Fruit fly (Drosophila melanogaster) whole organism, embryonic: ENCODE results near the gene CG12056.
A peak's percentile ranks its signal among the peaks of the same experiment; 100 is the strongest.

Experiments used
- CG11456 ChIP-seq: fragments of 200-800 bp; sonication (Bioruptor generic); IDR thresholded peaks from 3 replicates; pipeline ENCODE4 v1.3.6; 2022; ENCODE audit warnings: missing biosample characterization, missing genetic modification characterization
- CG11504 ChIP-seq: fragments of 200-800 bp; sonication (Bioruptor generic); optimal IDR thresholded peaks from 3 replicates; lab custom pipeline; 2019; ENCODE audit warnings: missing biosample characterization, mild to moderate bottlenecking, missing genetic modification characterization, moderate library complexity
- CG11695 ChIP-seq: fragments of 200-800 bp; sonication (Bioruptor generic); IDR thresholded peaks from 3 replicates; pipeline ENCODE4 v1.3.6; 2022; ENCODE audit warnings: missing biosample characterization, missing genetic modification characterization
- CG12155 ChIP-seq: fragments of 200-800 bp; sonication (Bioruptor generic); optimal IDR thresholded peaks from 3 replicates; lab custom pipeline; 2016; ENCODE audit warnings: missing biosample characterization, missing genetic modification characterization
- CG1233 ChIP-seq: fragments of 200-800 bp; sonication (Bioruptor generic); optimal IDR thresholded peaks from 4 replicates; lab custom pipeline; 2018; ENCODE audit warnings: missing biosample characterization, mild to moderate bottlenecking, missing genetic modification characterization
- CG12769 ChIP-seq: fragments of 200-800 bp; sonication (Bioruptor generic); optimal IDR thresholded peaks from 2 replicates; lab custom pipeline; 2019; ENCODE audit warnings: missing biosample characterization, mild to moderate bottlenecking, missing genetic modification characterization, moderate library complexity
- CG14667 ChIP-seq: fragments of 200-800 bp; sonication (Bioruptor generic); IDR thresholded peaks from 2 replicates; pipeline ENCODE4 v1.3.6; 2022; ENCODE audit warnings: missing biosample characterization, missing genetic modification characterization
- CG14860 ChIP-seq: fragments of 200-800 bp; sonication (Bioruptor generic); IDR thresholded peaks from 3 replicates; pipeline ENCODE4 v1.3.6; 2022; ENCODE audit warnings: missing biosample characterization, missing genetic modification characterization; ENCODE audit not compliant: partially characterized antibody
- CG16779 ChIP-seq: fragments of 200-800 bp; sonication (Bioruptor generic); IDR thresholded peaks from 2 replicates; pipeline ENCODE4 v1.3.6; 2022; ENCODE audit warnings: missing biosample characterization, missing genetic modification characterization
- CG17568 ChIP-seq: fragments of 200-800 bp; sonication (Bioruptor generic); optimal IDR thresholded peaks from 2 replicates; lab custom pipeline; 2018; ENCODE audit warnings: missing biosample characterization, mild to moderate bottlenecking, missing genetic modification characterization, moderate library complexity
- CG18262 ChIP-seq: fragments of 200-800 bp; optimal IDR thresholded peaks from 3 replicates; lab custom pipeline; 2019; ENCODE audit warnings: missing biosample characterization, mild to moderate bottlenecking, missing genetic modification characterization, moderate library complexity
- CG18619 ChIP-seq: fragments of 200-800 bp; sonication (Bioruptor generic); optimal IDR thresholded peaks from 3 replicates; lab custom pipeline; 2017; ENCODE audit warnings: missing biosample characterization, mild to moderate bottlenecking, missing genetic modification characterization
- CG31441 ChIP-seq: fragments of 200-800 bp; sonication (Bioruptor generic); IDR thresholded peaks from 2 replicates; pipeline ENCODE4 v1.3.6; 2022; ENCODE audit warnings: missing biosample characterization, missing genetic modification characterization
- CG32532 ChIP-seq: fragments of 200-800 bp; sonication (Bioruptor generic); IDR thresholded peaks from 2 replicates; pipeline ENCODE4 v1.3.6; 2022; ENCODE audit warnings: missing biosample characterization, missing genetic modification characterization
- CG34376 ChIP-seq: fragments of 200-800 bp; sonication (Bioruptor generic); optimal IDR thresholded peaks from 2 replicates; lab custom pipeline; 2018; ENCODE audit warnings: missing biosample characterization, mild to moderate bottlenecking, missing genetic modification characterization
- CG4707 ChIP-seq: fragments of 200-800 bp; sonication (Bioruptor generic); optimal IDR thresholded peaks from 2 replicates; lab custom pipeline; 2018; ENCODE audit warnings: missing biosample characterization, mild to moderate bottlenecking, missing genetic modification characterization, moderate library complexity
- CG5953 ChIP-seq: fragments of 200-800 bp; sonication (Bioruptor generic); IDR thresholded peaks from 2 replicates; pipeline ENCODE4 v1.3.6; 2022; ENCODE audit warnings: missing biosample characterization, missing genetic modification characterization
- CG6683 ChIP-seq: fragments of 200-800 bp; sonication (Bioruptor generic); optimal IDR thresholded peaks from 2 replicates; lab custom pipeline; 2017; ENCODE audit warnings: missing biosample characterization, mild to moderate bottlenecking, missing genetic modification characterization, missing genetic modification reagents
- CG6854 ChIP-seq: fragments of 200-800 bp; sonication (Bioruptor generic); optimal IDR thresholded peaks from 3 replicates; lab custom pipeline; 2017; ENCODE audit warnings: missing biosample characterization, mild to moderate bottlenecking, missing genetic modification characterization
- CG7839 ChIP-seq: fragments of 200-800 bp; sonication (Bioruptor generic); optimal IDR thresholded peaks from 3 replicates; lab custom pipeline; 2018; ENCODE audit warnings: missing biosample characterization, mild to moderate bottlenecking, missing genetic modification characterization, moderate library complexity
- CG7928 ChIP-seq: fragments of 200-800 bp; sonication (Bioruptor generic); optimal IDR thresholded peaks from 2 replicates; lab custom pipeline; 2017; ENCODE audit warnings: missing biosample characterization, mild to moderate bottlenecking, missing genetic modification characterization
- Chrac-16 ChIP-seq: fragments of 200-800 bp; sonication (Bioruptor generic); optimal IDR thresholded peaks from 3 replicates; lab custom pipeline; 2016; ENCODE audit warnings: missing biosample characterization, missing genetic modification characterization
- Dad ChIP-seq: fragments of 200-800 bp; sonication (Bioruptor generic); optimal IDR thresholded peaks from 3 replicates; lab custom pipeline; 2016; ENCODE audit warnings: missing biosample characterization, missing genetic modification characterization
- Deaf1 ChIP-seq: fragments of 200-800 bp; optimal IDR thresholded peaks from 3 replicates; lab custom pipeline; 2019; ENCODE audit warnings: missing biosample characterization, mild to moderate bottlenecking, missing genetic modification characterization, moderate library complexity
- Dll ChIP-seq: fragments of 200-800 bp; sonication (Bioruptor generic); IDR thresholded peaks from 4 replicates; pipeline ENCODE4 v1.3.6; 2022; ENCODE audit warnings: missing biosample characterization, missing genetic modification characterization; ENCODE audit not compliant: partially characterized antibody
- Doc2 ChIP-seq: fragments of 200-800 bp; sonication (Bioruptor generic); IDR thresholded peaks from 2 replicates; pipeline ENCODE4 v1.3.6; 2022; ENCODE audit warnings: missing biosample characterization, missing genetic modification characterization
- Hmr ChIP-seq: fragments of 200-800 bp; sonication (Bioruptor generic); optimal IDR thresholded peaks from 3 replicates; lab custom pipeline; 2017; ENCODE audit warnings: mild to moderate bottlenecking, missing biosample characterization, missing genetic modification reagents, missing genetic modification characterization
- Hr3 ChIP-seq: fragments of 200-800 bp; sonication (Bioruptor generic); optimal IDR thresholded peaks from 3 replicates; lab custom pipeline; 2016; ENCODE audit warnings: missing biosample characterization, missing genetic modification characterization
- Opbp ChIP-seq: fragments of 200-800 bp; sonication (Bioruptor generic); IDR thresholded peaks from 3 replicates; pipeline ENCODE4 v1.3.6; 2022; ENCODE audit warnings: missing biosample characterization, missing genetic modification characterization; ENCODE audit not compliant: partially characterized antibody
- Sin3A ChIP-seq: fragments of >200 bp; optimal IDR thresholded peaks from 2 replicates; lab custom pipeline; 2018
- Spps ChIP-seq: fragments of 200-800 bp; sonication (Bioruptor generic); optimal IDR thresholded peaks from 2 replicates; lab custom pipeline; 2018; ENCODE audit warnings: missing biosample characterization, mild to moderate bottlenecking, missing genetic modification characterization
- Sry-δ ChIP-seq: fragments of 200-800 bp; sonication (Bioruptor generic); optimal IDR thresholded peaks from 2 replicates; lab custom pipeline; 2016; ENCODE audit warnings: missing biosample characterization, missing genetic modification characterization
- Stat92E ChIP-seq, 3 experiments: fragments of >200 bp in 2 of 3; fragments of 200-800 bp in 1 of 3; sonication (Bioruptor generic) in 1 of 3; optimal IDR thresholded peaks; 2 replicates each; lab custom pipeline; 2017 to 2019; ENCODE audit warnings: missing biosample characterization in 3 of 3, missing genetic modification characterization in 3 of 3, mild to moderate bottlenecking in 1 of 3, moderate library complexity in 1 of 3
- ac ChIP-seq: fragments of 200-800 bp; sonication (Bioruptor generic); optimal IDR thresholded peaks from 3 replicates; lab custom pipeline; 2017; ENCODE audit warnings: missing biosample characterization, mild to moderate bottlenecking, missing genetic modification characterization
- bbx ChIP-seq: fragments of 200-800 bp; sonication (Bioruptor generic); IDR thresholded peaks from 2 replicates; pipeline ENCODE4 v1.3.6; 2022; ENCODE audit warnings: missing biosample characterization, missing genetic modification characterization; ENCODE audit not compliant: partially characterized antibody
- bsh ChIP-seq, 2 experiments: fragments of 200-800 bp; sonication (Bioruptor generic); optimal IDR thresholded peaks; 2 replicates each; lab custom pipeline; 2017 to 2018; ENCODE audit warnings: mild to moderate bottlenecking in 2 of 2, missing biosample characterization in 2 of 2, missing genetic modification characterization in 2 of 2, moderate library complexity in 1 of 2
- chinmo ChIP-seq: fragments of 200-800 bp; sonication (Bioruptor generic); IDR thresholded peaks from 4 replicates; pipeline ENCODE4 v1.3.6; 2022; ENCODE audit warnings: missing biosample characterization, missing genetic modification characterization; ENCODE audit not compliant: partially characterized antibody
- ci ChIP-seq: fragments of 200-800 bp; sonication (Bioruptor generic); IDR thresholded peaks from 3 replicates; pipeline ENCODE4 v1.3.6; 2022; ENCODE audit warnings: missing biosample characterization, missing genetic modification characterization
- dati ChIP-seq: fragments of 200-800 bp; sonication (Bioruptor generic); IDR thresholded peaks from 2 replicates; pipeline ENCODE4 v1.3.6; 2022; ENCODE audit warnings: missing biosample characterization, missing genetic modification characterization
- dysf ChIP-seq: fragments of 200-800 bp; sonication (Bioruptor generic); IDR thresholded peaks from 3 replicates; pipeline ENCODE4 v1.3.6; 2022; ENCODE audit warnings: missing biosample characterization, missing genetic modification characterization
- fru ChIP-seq: fragments of >200 bp; optimal IDR thresholded peaks from 2 replicates; lab custom pipeline; 2017
- gfzf ChIP-seq: fragments of 200-800 bp; sonication (Bioruptor generic); optimal IDR thresholded peaks from 2 replicates; lab custom pipeline; 2016; ENCODE audit warnings: missing biosample characterization, mild to moderate bottlenecking, missing genetic modification characterization, moderate library complexity
- ham ChIP-seq: fragments of 200-800 bp; sonication (Bioruptor generic); IDR thresholded peaks from 2 replicates; pipeline ENCODE4 v1.3.6; 2022; ENCODE audit warnings: missing biosample characterization, missing genetic modification characterization
- ken ChIP-seq: fragments of 200-800 bp; sonication (Bioruptor generic); IDR thresholded peaks from 3 replicates; pipeline ENCODE4 v1.3.6; 2022; ENCODE audit warnings: missing biosample characterization, missing genetic modification characterization
- lbe ChIP-seq: fragments of 200-800 bp; sonication (Bioruptor generic); optimal IDR thresholded peaks from 2 replicates; lab custom pipeline; 2016; ENCODE audit warnings: missing biosample characterization, mild to moderate bottlenecking, missing genetic modification characterization
- p53 ChIP-seq: fragments of 200-800 bp; sonication (Bioruptor generic); optimal IDR thresholded peaks from 2 replicates; lab custom pipeline; 2016; ENCODE audit warnings: missing biosample characterization, missing genetic modification characterization
- psq ChIP-seq: fragments of 200-800 bp; sonication (Bioruptor generic); optimal IDR thresholded peaks from 2 replicates; lab custom pipeline; 2017; ENCODE audit warnings: missing biosample characterization, missing genetic modification characterization
- slp2 ChIP-seq: fragments of 200-800 bp; sonication (Bioruptor generic); optimal IDR thresholded peaks from 2 replicates; lab custom pipeline; 2016; ENCODE audit warnings: missing biosample characterization, missing genetic modification characterization
- sqz ChIP-seq: fragments of 200-800 bp; sonication (Bioruptor generic); optimal IDR thresholded peaks from 3 replicates; lab custom pipeline; 2018; ENCODE audit warnings: missing biosample characterization, mild to moderate bottlenecking, missing genetic modification characterization
- sr ChIP-seq: fragments of 200-800 bp; sonication (Bioruptor generic); IDR thresholded peaks from 3 replicates; pipeline ENCODE4 v1.3.6; 2022; ENCODE audit warnings: missing biosample characterization, missing genetic modification characterization
- ttk ChIP-seq: fragments of 200-800 bp; sonication (Bioruptor generic); IDR thresholded peaks from 2 replicates; pipeline ENCODE4 v2.1.2; 2022; ENCODE audit warnings: missing biosample characterization, missing genetic modification characterization

The CG12056 gene

DNA sequence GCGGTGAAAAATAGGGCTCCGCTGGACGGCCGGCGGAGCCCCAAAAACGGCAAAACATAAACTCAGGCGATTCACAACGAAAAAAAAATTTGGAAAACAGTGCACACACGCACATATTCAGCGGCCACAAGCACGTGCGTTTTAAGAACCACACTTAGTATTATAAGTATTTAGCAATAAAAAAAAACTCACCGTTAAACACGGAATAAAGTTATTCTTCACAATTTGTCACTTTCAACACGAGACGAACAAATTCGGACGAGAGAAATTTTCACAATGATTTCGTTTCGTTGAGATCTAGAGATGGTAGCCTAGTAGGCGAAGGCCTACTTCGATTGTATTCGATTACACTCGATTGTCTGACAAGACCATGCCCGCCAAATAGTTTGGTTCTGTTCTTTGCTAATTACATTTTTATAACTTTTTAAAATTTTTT is 36.1 kb upstream of the CG12056 start, which contains the start of gene His3.3B (continued):
- TF ChIP-seq CG5953 (no peak), CG14860 (GFP tag; lab: Robert Waterston, UW) (no peak), CG7928 (peak; percentile 3), p53 (GFP tag; lab: Kevin White, UChicago) (no peak), bsh (GFP tag; optimal IDR thresholded peaks at IDR 0.05; lab: Kevin White, UChicago) (no peak), ken (no peak), Hr3 (GFP tag; lab: Kevin White, UChicago) (no peak), Opbp (GFP tag; lab: Robert Waterston, UW) (peak; percentile 38; the same call in 2 of the 3 replicates), ci (peak; percentile 58; the same call in 1 of the 3 replicates), gfzf (GFP tag; lab: Kevin White, UChicago) (peak; percentile 53), CG6854 (peak; percentile 60), sr (GFP tag; lab: Robert Waterston, UW) (no peak), Deaf1 (tag; lab: Kevin White, UChicago) (peak; percentile 39), CG6683 (GFP tag; lab: Kevin White, UChicago) (no peak), ham (no peak), Sin3A (lab: Kevin White, UChicago) (no peak), CG34376 (GFP tag; lab: Kevin White, UChicago) (peak; percentile 54), Doc2 (no peak), sqz (GFP tag; lab: Kevin White, UChicago) (peak; percentile 62), CG32532 (GFP tag; lab: Robert Waterston, UW) (no peak; the same call in 1 of the 2 replicates), CG18619 (GFP tag; lab: Kevin White, UChicago) (no peak), lbe (GFP tag; lab: Kevin White, UChicago) (no peak), psq (GFP tag; lab: Kevin White, UChicago) (no peak), dati (GFP tag; lab: Robert Waterston, UW) (no peak), Hmr (GFP tag; lab: Kevin White, UChicago) (no peak), Dll (GFP tag; lab: Robert Waterston, UW) (peak; percentile 56; the same call in 1 of the 4 replicates), CG11695 (GFP tag; lab: Robert Waterston, UW) (no peak), Sry-δ (peak; percentile 90), CG7839 (tag; lab: Kevin White, UChicago) (no peak), slp2 (no peak), ttk (GFP tag; lab: Robert Waterston, UW) (no peak), CG4707 (GFP tag; lab: Kevin White, UChicago) (peak; percentile 4), fru (lab: Kevin White, UChicago) (no peak), CG12769 (tag; lab: Kevin White, UChicago) (no peak), chinmo (GFP tag; lab: Robert Waterston, UW) (0 out of 4 replicates have a peak, but pooled peaks have one; percentile 51), bbx (GFP tag; lab: Robert Waterston, UW) (peak; percentile 21; the same call in 1 of the 2 replicates), CG1233 (GFP tag; lab: Kevin White, UChicago) (no peak), CG11456 (GFP tag; lab: Robert Waterston, UW) (no peak), CG14667 (GFP tag; lab: Robert Waterston, UW) (no peak), Stat92E (GFP tag; optimal IDR thresholded peaks at IDR 0.05; lab: Kevin White, UChicago) (peak in 1 of 3 experiments; percentile 59), CG11504 (no peak), dysf (no peak), CG18262 (tag; lab: Kevin White, UChicago) (no peak), CG31441 (no peak; the same call in 1 of the 2 replicates), Chrac-16 (no peak), CG16779 (no peak), CG17568 (GFP tag; lab: Kevin White, UChicago) (no peak), CG12155 (GFP tag; lab: Kevin White, UChicago) (peak; percentile 34), ac (GFP tag; lab: Kevin White, UChicago) (no peak), Spps (no peak), Dad (GFP tag; lab: Kevin White, UChicago) (peak; percentile 1)
